Worm (Caenorhabditis elegans) whole organism, mixed stage, embryonic: ENCODE results near the gene cyn-10.

Experiments
- M03D4.4 ChIP-seq: sonication (generic microtip); optimal IDR thresholded peaks from 2 replicates; lab custom pipeline; 2017; ENCODE audit warnings: mild to moderate bottlenecking, missing genetic modification characterization, missing compliant biosample characterization
- bed-3 ChIP-seq: fragments of 200-800 bp; sonication (Bioruptor generic); optimal IDR thresholded peaks from 3 replicates; lab custom pipeline; 2018; ENCODE audit warnings: mild to moderate bottlenecking, missing genetic modification characterization, moderate library complexity, missing compliant biosample characterization
- blmp-1 ChIP-seq: fragments of 150-350 bp; optimal IDR thresholded peaks from 2 replicates; lab custom pipeline; 2014; ENCODE audit warnings: missing biosample characterization, missing genetic modification characterization
- ceh-39 ChIP-seq: fragments of 150-350 bp; optimal IDR thresholded peaks from 2 replicates; lab custom pipeline; 2014; ENCODE audit warnings: missing biosample characterization, missing genetic modification characterization
- ceh-43 ChIP-seq: fragments of 200-800 bp; sonication (Bioruptor generic); optimal IDR thresholded peaks from 2 replicates; lab custom pipeline; 2018; ENCODE audit warnings: mild to moderate bottlenecking, missing genetic modification characterization, moderate library complexity, missing compliant biosample characterization
- ceh-83 ChIP-seq: fragments of 200-800 bp; sonication (Bioruptor generic); optimal IDR thresholded peaks from 2 replicates; lab custom pipeline; 2018; ENCODE audit warnings: mild to moderate bottlenecking, missing genetic modification characterization, missing compliant biosample characterization
- ces-1 ChIP-seq: fragments of 150-350 bp; optimal IDR thresholded peaks from 2 replicates; lab custom pipeline; 2014; ENCODE audit warnings: missing biosample characterization, missing genetic modification reagents, missing genetic modification characterization
- cnd-1 ChIP-seq: fragments of 200-800 bp; sonication (Bioruptor generic); optimal IDR thresholded peaks from 2 replicates; lab custom pipeline; 2018; ENCODE audit warnings: mild to moderate bottlenecking, missing genetic modification characterization, missing compliant biosample characterization
- drap-1 ChIP-seq: fragments of 200-800 bp; sonication (Bioruptor generic); optimal IDR thresholded peaks from 3 replicates; lab custom pipeline; 2018; ENCODE audit warnings: mild to moderate bottlenecking, missing genetic modification characterization, missing compliant biosample characterization
- elt-1 ChIP-seq: sonication (generic microtip); optimal IDR thresholded peaks from 2 replicates; lab custom pipeline; 2017; ENCODE audit warnings: missing genetic modification characterization, mild to moderate bottlenecking, missing compliant biosample characterization, antibody characterized with exemption, moderate library complexity, borderline replicate concordance; ENCODE audit not compliant: insufficient read depth
- elt-3 ChIP-seq: fragments of 150-350 bp; optimal IDR thresholded peaks from 2 replicates; lab custom pipeline; 2014; ENCODE audit warnings: missing biosample characterization, missing genetic modification characterization
- flh-1 ChIP-seq: fragments of 200-800 bp; sonication (Bioruptor generic); optimal IDR thresholded peaks from 2 replicates; lab custom pipeline; 2018; ENCODE audit warnings: mild to moderate bottlenecking, missing genetic modification characterization, moderate library complexity, missing compliant biosample characterization
- ham-2 ChIP-seq: fragments of 200-800 bp; sonication (Bioruptor generic); optimal IDR thresholded peaks from 2 replicates; lab custom pipeline; 2018; ENCODE audit warnings: mild to moderate bottlenecking, missing genetic modification characterization, missing compliant biosample characterization
- hlh-1 ChIP-seq: fragments of 150-350 bp; optimal IDR thresholded peaks from 2 replicates; lab custom pipeline; 2014; ENCODE audit warnings: missing biosample characterization, missing genetic modification reagents, missing genetic modification characterization
- lin-13 ChIP-seq: fragments of 150-350 bp; optimal IDR thresholded peaks from 2 replicates; lab custom pipeline; 2014; ENCODE audit warnings: missing biosample characterization, missing genetic modification characterization
- lin-32 ChIP-seq: fragments of 200-800 bp; sonication (Bioruptor generic); optimal IDR thresholded peaks from 2 replicates; lab custom pipeline; 2018; ENCODE audit warnings: mild to moderate bottlenecking, missing genetic modification characterization, missing compliant biosample characterization
- lsy-2 ChIP-seq: fragments of 150-350 bp; optimal IDR thresholded peaks from 2 replicates; lab custom pipeline; 2014; ENCODE audit warnings: missing biosample characterization, missing genetic modification characterization
- mab-5 ChIP-seq: fragments of 150-350 bp; optimal IDR thresholded peaks from 2 replicates; lab custom pipeline; 2014; ENCODE audit warnings: missing biosample characterization, missing genetic modification characterization
- mep-1 ChIP-seq: fragments of 150-350 bp; optimal IDR thresholded peaks from 2 replicates; lab custom pipeline; 2017; ENCODE audit warnings: missing biosample characterization, missing genetic modification reagents, missing genetic modification characterization, inconsistent platforms
- mls-2 ChIP-seq: sonication (generic microtip); optimal IDR thresholded peaks from 2 replicates; lab custom pipeline; 2016; ENCODE audit warnings: mild to moderate bottlenecking, missing genetic modification characterization, moderate library complexity, missing compliant biosample characterization
- nhr-12 ChIP-seq: fragments of 150-350 bp; optimal IDR thresholded peaks from 2 replicates; lab custom pipeline; 2014; ENCODE audit warnings: missing biosample characterization, missing genetic modification characterization
- nhr-2 ChIP-seq: fragments of 150-350 bp; optimal IDR thresholded peaks from 2 replicates; lab custom pipeline; 2014; ENCODE audit warnings: missing biosample characterization, missing genetic modification characterization
- nhr-237 ChIP-seq: fragments of 150-350 bp; optimal IDR thresholded peaks from 2 replicates; lab custom pipeline; 2014; ENCODE audit warnings: missing biosample characterization, missing genetic modification characterization
- nhr-28 ChIP-seq: fragments of 150-350 bp; optimal IDR thresholded peaks from 2 replicates; lab custom pipeline; 2014; ENCODE audit warnings: missing biosample characterization, missing genetic modification characterization
- nhr-76 ChIP-seq: sonication (generic microtip); optimal IDR thresholded peaks from 2 replicates; lab custom pipeline; 2017; ENCODE audit warnings: missing biosample characterization, missing genetic modification characterization
- pha-4 ChIP-seq: fragments of 150-350 bp; optimal IDR thresholded peaks from 2 replicates; lab custom pipeline; 2018; ENCODE audit warnings: missing biosample characterization, missing genetic modification reagents, missing genetic modification characterization
- snpc-4 ChIP-seq: fragments of 150-350 bp; optimal IDR thresholded peaks from 2 replicates; lab custom pipeline; 2014; ENCODE audit warnings: missing biosample characterization, missing genetic modification characterization
- sptf-1 ChIP-seq: sonication (generic microtip); optimal IDR thresholded peaks from 2 replicates; lab custom pipeline; 2017; ENCODE audit warnings: mild to moderate bottlenecking, missing genetic modification characterization, moderate library complexity, missing compliant biosample characterization
- tbx-8 ChIP-seq: fragments of 200-800 bp; sonication (Bioruptor generic); optimal IDR thresholded peaks from 2 replicates; lab custom pipeline; 2018; ENCODE audit warnings: mild to moderate bottlenecking, missing genetic modification characterization, moderate library complexity, missing compliant biosample characterization
- unc-120 ChIP-seq: sonication (generic microtip); optimal IDR thresholded peaks from 2 replicates; lab custom pipeline; 2017; ENCODE audit warnings: missing genetic modification characterization, missing compliant biosample characterization; ENCODE audit not compliant: poor library complexity, severe bottlenecking
- unc-39 ChIP-seq: fragments of 150-350 bp; optimal IDR thresholded peaks from 2 replicates; lab custom pipeline; 2014; ENCODE audit warnings: missing biosample characterization, missing genetic modification characterization
- unc-62 ChIP-seq: fragments of 150-350 bp; optimal IDR thresholded peaks from 2 replicates; lab custom pipeline; 2014; ENCODE audit warnings: missing biosample characterization, missing genetic modification reagents, missing genetic modification characterization
- zip-8 ChIP-seq: fragments of 150-350 bp; optimal IDR thresholded peaks from 2 replicates; lab custom pipeline; 2014; ENCODE audit warnings: missing biosample characterization, missing genetic modification characterization
- ztf-11 ChIP-seq: fragments of 150-350 bp; optimal IDR thresholded peaks from 2 replicates; lab custom pipeline; 2014; ENCODE audit warnings: missing biosample characterization, missing genetic modification characterization

The cyn-10 gene

DNA sequence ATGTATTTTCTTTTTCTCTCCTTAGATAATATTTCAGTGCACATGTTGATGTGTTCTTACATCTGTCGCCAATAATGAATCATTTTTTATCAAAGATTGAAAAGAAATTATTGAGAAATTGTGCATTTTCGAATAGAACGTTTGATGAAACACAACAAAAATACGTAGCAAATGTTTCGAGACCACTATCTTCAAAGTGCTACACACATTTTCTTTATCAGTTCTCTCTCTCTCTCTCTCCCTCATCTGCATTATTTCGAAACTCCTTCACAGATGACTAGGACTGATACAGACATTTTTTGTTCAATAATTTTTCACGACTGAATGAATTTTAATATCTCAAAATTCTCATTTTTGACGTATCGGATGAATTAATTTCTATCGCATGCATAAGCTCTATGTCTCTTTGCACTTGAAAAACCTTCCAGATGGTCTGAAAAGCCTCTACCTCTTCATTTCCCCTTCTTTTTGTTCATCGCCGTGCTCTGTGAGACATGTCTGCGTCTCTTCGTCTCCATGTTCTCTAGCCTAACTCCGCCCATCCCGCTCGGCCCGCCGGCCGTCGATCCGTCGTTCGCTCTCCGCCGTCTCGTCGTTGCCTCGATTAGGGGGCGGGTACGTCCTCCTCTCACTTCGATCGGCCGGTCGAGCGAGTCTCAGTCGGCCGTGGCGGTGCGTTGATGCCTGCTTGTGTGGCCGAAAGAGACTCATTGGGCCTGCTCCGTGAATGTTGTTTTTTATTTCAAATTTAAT, 30.3 kb upstream of the cyn-10 start:
- TF ChIP-seq drap-1 (GFP tag; lab: Kevin White, UChicago): no peak
- peak; percentile 56 for TF ChIP-seq cnd-1 (tag; lab: Kevin White, UChicago)
- TF ChIP-seq elt-3: no peak
- no peak for TF ChIP-seq lin-32 (GFP tag; lab: Kevin White, UChicago)
- no peak for TF ChIP-seq nhr-76 (tag; lab: Kevin White, UChicago)
- TF ChIP-seq ztf-11 (tag; lab: Kevin White, UChicago): no peak
- peak; percentile 50 for TF ChIP-seq ceh-83 (GFP tag; lab: Kevin White, UChicago)
- TF ChIP-seq ces-1 (GFP tag; lab: Kevin White, UChicago): peak; percentile 26
- no peak for TF ChIP-seq tbx-8 (GFP tag; lab: Kevin White, UChicago)
- TF ChIP-seq unc-120 (tag; lab: Kevin White, UChicago): peak; percentile 90
- peak; percentile 38 for TF ChIP-seq M03D4.4
- TF ChIP-seq sptf-1 (tag; lab: Kevin White, UChicago): peak; percentile 39
- TF ChIP-seq pha-4 (tag; lab: Kevin White, UChicago): peak; percentile 31
- TF ChIP-seq mls-2 (tag; lab: Kevin White, UChicago): peak; percentile 58
- peak; percentile 73 for TF ChIP-seq nhr-2 (tag; lab: Kevin White, UChicago)
- TF ChIP-seq blmp-1: no peak
- peak; percentile 32 for TF ChIP-seq mep-1 (tag; lab: Kevin White, UChicago)
- no peak for TF ChIP-seq elt-1 (tag; lab: Kevin White, UChicago)
- TF ChIP-seq bed-3 (GFP tag; lab: Kevin White, UChicago): no peak
- peak; percentile 4 for TF ChIP-seq hlh-1 (tag; lab: Kevin White, UChicago)
- no peak for TF ChIP-seq ceh-39
- TF ChIP-seq lsy-2 (tag; lab: Kevin White, UChicago): no peak

DNA sequence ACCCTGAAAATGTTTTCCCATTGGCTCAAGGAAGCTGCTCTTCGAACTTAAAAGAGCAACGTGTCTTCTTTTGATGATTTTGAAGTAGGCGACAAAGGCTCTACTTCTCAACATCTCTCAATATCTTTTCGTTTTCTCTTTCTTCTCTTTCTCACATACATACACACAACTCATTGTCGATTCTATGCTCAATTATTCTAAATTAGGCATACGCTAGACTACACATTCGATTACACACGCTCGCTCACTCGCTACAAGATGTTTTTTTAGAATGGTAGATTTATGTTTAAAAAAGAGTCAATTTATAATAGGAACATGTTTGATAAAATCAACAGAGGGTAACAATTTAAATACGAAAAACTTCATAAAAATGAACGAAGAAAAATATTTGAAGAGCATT, 28.4 kb upstream of the cyn-10 start:
- peak; percentile 90 for TF ChIP-seq ces-1 (GFP tag; lab: Kevin White, UChicago)
- no peak for TF ChIP-seq ham-2

ce11 chrII:6940726-6941230, 27.6 kb upstream of the cyn-10 start:
- TF ChIP-seq unc-62: no peak
- TF ChIP-seq flh-1 (GFP tag; lab: Kevin White, UChicago): no peak
- no peak for TF ChIP-seq ceh-39
- TF ChIP-seq ces-1 (GFP tag; lab: Kevin White, UChicago): peak; percentile 80
- TF ChIP-seq, all 35 proteins: peak for 1

ce11 chrII:6939873-6940272, 26.7 kb upstream of the cyn-10 start:
- no peak for TF ChIP-seq pha-4 (tag; lab: Kevin White, UChicago)
- TF ChIP-seq ham-2: peak; percentile 37
- no peak for TF ChIP-seq ceh-83 (GFP tag; lab: Kevin White, UChicago)
- TF ChIP-seq lin-13 (tag; lab: Kevin White, UChicago): no peak
- TF ChIP-seq unc-120 (tag; lab: Kevin White, UChicago): no peak
- TF ChIP-seq elt-1 (tag; lab: Kevin White, UChicago): no peak
- TF ChIP-seq ztf-11 (tag; lab: Kevin White, UChicago): no peak
- TF ChIP-seq unc-62: no peak
- no peak for TF ChIP-seq lin-32 (GFP tag; lab: Kevin White, UChicago)
- peak; percentile 80 for TF ChIP-seq mls-2 (tag; lab: Kevin White, UChicago)
- no peak for TF ChIP-seq drap-1 (GFP tag; lab: Kevin White, UChicago)
- TF ChIP-seq elt-3: no peak
- no peak for TF ChIP-seq mep-1 (tag; lab: Kevin White, UChicago)
- TF ChIP-seq snpc-4: no peak
- TF ChIP-seq cnd-1 (tag; lab: Kevin White, UChicago): peak; percentile 60
- no peak for TF ChIP-seq lsy-2 (tag; lab: Kevin White, UChicago)
- peak; percentile 41 for TF ChIP-seq unc-39 (tag; lab: Kevin White, UChicago)
- TF ChIP-seq flh-1 (GFP tag; lab: Kevin White, UChicago): no peak
- no peak for TF ChIP-seq tbx-8 (GFP tag; lab: Kevin White, UChicago)
- peak; percentile 97 for TF ChIP-seq nhr-2 (tag; lab: Kevin White, UChicago)
- TF ChIP-seq sptf-1 (tag; lab: Kevin White, UChicago): peak; percentile 40
- no peak for TF ChIP-seq nhr-76 (tag; lab: Kevin White, UChicago)
- peak; percentile 34 for TF ChIP-seq zip-8
- TF ChIP-seq ces-1 (GFP tag; lab: Kevin White, UChicago): peak; percentile 65
- no peak for TF ChIP-seq hlh-1 (tag; lab: Kevin White, UChicago)
- TF ChIP-seq mab-5 (tag; lab: Kevin White, UChicago): no peak
- no peak for TF ChIP-seq nhr-28 (tag; lab: Kevin White, UChicago)
- no peak for TF ChIP-seq nhr-237 (tag; lab: Kevin White, UChicago)
- TF ChIP-seq ceh-43 (GFP tag; lab: Kevin White, UChicago): peak; percentile 79
- TF ChIP-seq nhr-12 (tag; lab: Kevin White, UChicago): no peak
- TF ChIP-seq, all 35 proteins: peak for 9
